Worm (Caenorhabditis elegans) whole organism, L3 larva: ENCODE results near the gene npr-10.

Source experiments
- ZK546.5 ChIP-seq: sonication (generic microtip); optimal IDR thresholded peaks from 2 replicates; lab custom pipeline; 2017; ENCODE audit warnings: missing biosample characterization, missing genetic modification characterization
- ceh-82 ChIP-seq: fragments of 150-350 bp; optimal IDR thresholded peaks from 2 replicates; lab custom pipeline; 2014; ENCODE audit warnings: missing biosample characterization, missing genetic modification characterization
- fos-1 ChIP-seq: fragments of 150-350 bp; optimal IDR thresholded peaks from 2 replicates; lab custom pipeline; 2014; ENCODE audit warnings: missing biosample characterization, missing genetic modification characterization
- nhr-23 ChIP-seq: fragments of 150-350 bp; optimal IDR thresholded peaks from 2 replicates; lab custom pipeline; 2014; ENCODE audit warnings: missing biosample characterization, missing genetic modification reagents, missing genetic modification characterization
- pqm-1 ChIP-seq: fragments of 150-350 bp; optimal IDR thresholded peaks from 2 replicates; lab custom pipeline; 2017; ENCODE audit warnings: missing biosample characterization, missing genetic modification characterization, inconsistent platforms
- snpc-4 ChIP-seq: fragments of 150-350 bp; optimal IDR thresholded peaks from 2 replicates; lab custom pipeline; 2014; ENCODE audit warnings: missing biosample characterization, missing genetic modification characterization
- unc-39 ChIP-seq: sonication (generic microtip); optimal IDR thresholded peaks from 4 replicates; lab custom pipeline; 2017; ENCODE audit warnings: missing biosample characterization, missing genetic modification characterization

- TF ChIP-seq snpc-4 (tag; lab: Kevin White, UChicago), result no peak
- no peak for TF ChIP-seq fos-1 (tag; lab: Kevin White, UChicago)
- no peak for TF ChIP-seq ZK546.5 (tag; lab: Kevin White, UChicago)
- no peak for TF ChIP-seq ceh-82 (tag; lab: Kevin White, UChicago)
- TF ChIP-seq unc-39 (tag; lab: Kevin White, UChicago), result no peak
- TF ChIP-seq nhr-23 (tag; lab: Kevin White, UChicago), result no peak
- TF ChIP-seq pqm-1 (tag; lab: Kevin White, UChicago), result no peak
Measured at ce11 chrX:13002322-13002721, 30.2 kb downstream of the npr-10 start.
